Worm (Caenorhabditis elegans) whole organism, young adult: ENCODE results near the gene F46H5.3.
A peak's percentile ranks its signal among the peaks of the same experiment; 100 is the strongest.

Experiments used
- B0019.2 ChIP-seq: fragments of 200-800 bp; sonication (Bioruptor generic); conservative IDR thresholded peaks from 2 replicates; pipeline ENCODE4 v1.3.6; 2022; ENCODE audit warnings: missing genetic modification reagents, missing genetic modification characterization, missing compliant biosample characterization
- B0035.1 ChIP-seq: sonication (generic microtip); optimal IDR thresholded peaks from 2 replicates; lab custom pipeline; 2016; ENCODE audit warnings: missing genetic modification characterization, mild to moderate bottlenecking, missing compliant biosample characterization, missing genotype, missing genetic modification reagents
- B0336.3 ChIP-seq: fragments of 200-800 bp; sonication (Bioruptor generic); IDR thresholded peaks from 2 replicates; pipeline ENCODE4 v1.3.6; 2022; ENCODE audit warnings: missing genetic modification characterization, missing compliant biosample characterization
- F23B12.7 ChIP-seq: sonication (generic microtip); optimal IDR thresholded peaks from 2 replicates; lab custom pipeline; 2017; ENCODE audit warnings: missing genetic modification characterization, mild to moderate bottlenecking, missing compliant biosample characterization, antibody characterized with exemption, moderate library complexity; ENCODE audit not compliant: insufficient read depth
- F33H1.4 ChIP-seq: fragments of 200-800 bp; sonication (Bioruptor generic); IDR thresholded peaks from 2 replicates; pipeline ENCODE4 v1.3.6; 2022; ENCODE audit warnings: missing genetic modification reagents, missing genetic modification characterization, missing compliant biosample characterization
- F37B4.10 ChIP-seq: fragments of 200-800 bp; sonication (Bioruptor generic); IDR thresholded peaks from 2 replicates; pipeline ENCODE4 v1.3.6; 2022; ENCODE audit warnings: missing genetic modification characterization, missing compliant biosample characterization
- F52B5.7 ChIP-seq: sonication (generic microtip); optimal IDR thresholded peaks from 2 replicates; lab custom pipeline; 2016; ENCODE audit warnings: mild to moderate bottlenecking, missing genetic modification characterization, missing compliant biosample characterization
- K12H6.12 ChIP-seq: fragments of 200-800 bp; sonication (Bioruptor generic); optimal IDR thresholded peaks from 2 replicates; lab custom pipeline; 2018; ENCODE audit warnings: mild to moderate bottlenecking, missing genetic modification characterization, missing compliant biosample characterization
- Y53G8AR.9 ChIP-seq: fragments of 200-800 bp; sonication (Bioruptor generic); conservative IDR thresholded peaks from 2 replicates; pipeline ENCODE4 v1.3.6; 2022; ENCODE audit warnings: missing genetic modification reagents, missing genetic modification characterization, missing compliant biosample characterization
- Y67H2A.10 ChIP-seq: fragments of 200-800 bp; sonication (Bioruptor generic); conservative IDR thresholded peaks from 2 replicates; pipeline ENCODE4 v1.3.6; 2022; ENCODE audit warnings: missing genetic modification reagents, missing genetic modification characterization, missing compliant biosample characterization
- Y95B8A.8 ChIP-seq: fragments of 200-800 bp; sonication (Bioruptor generic); IDR thresholded peaks from 2 replicates; pipeline ENCODE4 v1.3.6; 2022; ENCODE audit warnings: missing genetic modification reagents, missing genetic modification characterization, missing compliant biosample characterization
- attf-3 ChIP-seq: fragments of 200-800 bp; sonication (Bioruptor generic); conservative IDR thresholded peaks from 2 replicates; pipeline ENCODE4 v1.3.6; 2022; ENCODE audit warnings: missing genetic modification reagents, missing genetic modification characterization, missing compliant biosample characterization
- cebp-1 ChIP-seq, 2 experiments: fragments of 200-800 bp in 1 of 2; sonication (Bioruptor generic) in 1 of 2; sonication (generic microtip) in 1 of 2; IDR thresholded peaks in 1 of 2; optimal IDR thresholded peaks in 1 of 2; 2 replicates each; pipeline versions ENCODE4 v1.3.6 to Lab custom; 2017 to 2022; ENCODE audit warnings: missing compliant biosample characterization in 2 of 2, missing genetic modification characterization in 2 of 2, mild to moderate bottlenecking in 1 of 2, missing genetic modification reagents in 1 of 2, moderate library complexity in 1 of 2
- cebp-2 ChIP-seq: fragments of 200-800 bp; sonication (Bioruptor generic); IDR thresholded peaks from 2 replicates; pipeline ENCODE4 v1.3.6; 2022; ENCODE audit warnings: missing genetic modification characterization, missing compliant biosample characterization
- ceh-27 ChIP-seq: fragments of 200-800 bp; sonication (Bioruptor generic); optimal IDR thresholded peaks from 2 replicates; lab custom pipeline; 2018; ENCODE audit warnings: mild to moderate bottlenecking, missing genetic modification characterization, moderate library complexity, missing compliant biosample characterization
- ceh-40 ChIP-seq: fragments of 200-800 bp; sonication (Bioruptor generic); IDR thresholded peaks from 2 replicates; pipeline ENCODE4 v1.3.6; 2022; ENCODE audit warnings: missing genetic modification characterization, missing compliant biosample characterization
- ceh-79 ChIP-seq: sonication (generic microtip); optimal IDR thresholded peaks from 2 replicates; lab custom pipeline; 2017; ENCODE audit warnings: mild to moderate bottlenecking, missing genetic modification characterization, missing compliant biosample characterization
- ceh-91 ChIP-seq: fragments of 200-800 bp; sonication (Bioruptor generic); IDR thresholded peaks from 2 replicates; pipeline ENCODE4 v1.3.6; 2022; ENCODE audit warnings: missing genetic modification reagents, missing genetic modification characterization, missing compliant biosample characterization
- chd-7 ChIP-seq: sonication (generic microtip); optimal IDR thresholded peaks from 2 replicates; lab custom pipeline; 2016; ENCODE audit warnings: mild to moderate bottlenecking, missing genetic modification characterization, moderate library complexity, missing compliant biosample characterization
- die-1 ChIP-seq: sonication (generic microtip); optimal IDR thresholded peaks from 2 replicates; lab custom pipeline; 2016; ENCODE audit warnings: missing genotype, mild to moderate bottlenecking, missing genetic modification characterization, missing compliant biosample characterization
- dox-1 ChIP-seq: fragments of 200-800 bp; sonication (Bioruptor generic); IDR thresholded peaks from 2 replicates; pipeline ENCODE4 v1.3.6; 2022; ENCODE audit warnings: missing genetic modification reagents, missing genetic modification characterization, missing compliant biosample characterization
- efl-1 ChIP-seq: fragments of 150-350 bp; optimal IDR thresholded peaks from 2 replicates; lab custom pipeline; 2014; ENCODE audit warnings: missing biosample characterization, missing genetic modification reagents, missing genetic modification characterization
- egl-44 ChIP-seq: fragments of 200-800 bp; sonication (Bioruptor generic); IDR thresholded peaks from 2 replicates; pipeline ENCODE4 v1.3.6; 2022; ENCODE audit warnings: missing genetic modification reagents, missing genetic modification characterization, missing compliant biosample characterization
- egrh-3 ChIP-seq: fragments of 200-800 bp; sonication (Bioruptor generic); IDR thresholded peaks from 2 replicates; pipeline ENCODE4 v1.3.6; 2022; ENCODE audit warnings: missing genetic modification reagents, missing genetic modification characterization, missing compliant biosample characterization
- fkh-3 ChIP-seq: sonication (generic microtip); optimal IDR thresholded peaks from 2 replicates; lab custom pipeline; 2016; ENCODE audit warnings: mild to moderate bottlenecking, missing genetic modification characterization, missing compliant biosample characterization
- hmg-1.2 ChIP-seq: fragments of 200-800 bp; sonication (Bioruptor generic); IDR thresholded peaks from 2 replicates; pipeline ENCODE4 v1.3.6; 2022; ENCODE audit warnings: missing genetic modification reagents, missing genetic modification characterization, missing compliant biosample characterization
- lag-1 ChIP-seq: fragments of 200-800 bp; sonication (Bioruptor generic); IDR thresholded peaks from 2 replicates; pipeline ENCODE4 v1.3.6; 2022; ENCODE audit warnings: missing genetic modification reagents, missing genetic modification characterization, missing compliant biosample characterization
- lin-26 ChIP-seq: fragments of 200-800 bp; sonication (Bioruptor generic); IDR thresholded peaks from 2 replicates; pipeline ENCODE4 v1.3.6; 2022; ENCODE audit warnings: missing genetic modification reagents, missing genetic modification characterization, missing compliant biosample characterization
- lin-54 ChIP-seq: fragments of 200-800 bp; sonication (Bioruptor generic); optimal IDR thresholded peaks from 2 replicates; lab custom pipeline; 2018; ENCODE audit warnings: mild to moderate bottlenecking, missing genetic modification characterization, missing compliant biosample characterization
- madf-8 ChIP-seq: fragments of 200-800 bp; sonication (Bioruptor generic); conservative IDR thresholded peaks from 2 replicates; pipeline ENCODE4 v1.3.6; 2022; ENCODE audit warnings: missing genetic modification reagents, missing genetic modification characterization, missing compliant biosample characterization
- mes-4 ChIP-seq: sonication (generic microtip); optimal IDR thresholded peaks from 2 replicates; lab custom pipeline; 2016; ENCODE audit warnings: missing genotype, missing genetic modification characterization, missing compliant biosample characterization
- nhr-90 ChIP-seq: sonication (generic microtip); optimal IDR thresholded peaks from 2 replicates; lab custom pipeline; 2016; ENCODE audit warnings: missing genotype, mild to moderate bottlenecking, missing genetic modification characterization, missing compliant biosample characterization
- repo-1 ChIP-seq: sonication (generic microtip); optimal IDR thresholded peaks from 2 replicates; lab custom pipeline; 2017; ENCODE audit warnings: mild to moderate bottlenecking, missing genetic modification characterization, missing compliant biosample characterization
- snpc-4 ChIP-seq, 5 experiments: fragments of 150-350 bp in 1 of 5; sonication (generic microtip) in 4 of 5; optimal IDR thresholded peaks; 2 replicates each; lab custom pipeline; 2014 to 2018; ENCODE audit warnings: missing genetic modification characterization in 5 of 5, missing biosample characterization in 3 of 5, antibody characterized with exemption in 2 of 5, mild to moderate bottlenecking in 2 of 5, missing compliant biosample characterization in 2 of 5, missing genotype in 2 of 5, moderate library complexity in 2 of 5, missing genetic modification reagents in 1 of 5
- xnd-1 ChIP-seq: sonication (generic microtip); optimal IDR thresholded peaks from 2 replicates; lab custom pipeline; 2016; ENCODE audit warnings: missing genotype, missing genetic modification reagents, missing genetic modification characterization, missing compliant biosample characterization
- zfh-2 ChIP-seq: fragments of 200-800 bp; sonication (Bioruptor generic); conservative IDR thresholded peaks from 2 replicates; pipeline ENCODE4 v1.3.6; 2022; ENCODE audit warnings: missing genetic modification reagents, missing genetic modification characterization, missing compliant biosample characterization
- ztf-22 ChIP-seq: fragments of 200-800 bp; sonication (Bioruptor generic); optimal IDR thresholded peaks from 2 replicates; lab custom pipeline; 2018; ENCODE audit warnings: mild to moderate bottlenecking, missing genetic modification characterization, moderate library complexity, missing compliant biosample characterization
- ztf-25 ChIP-seq: fragments of 200-800 bp; sonication (Bioruptor generic); IDR thresholded peaks from 2 replicates; pipeline ENCODE4 v1.3.6; 2022; ENCODE audit warnings: missing genetic modification reagents, missing genetic modification characterization, missing compliant biosample characterization
- ztf-26 ChIP-seq: sonication (generic microtip); optimal IDR thresholded peaks from 2 replicates; lab custom pipeline; 2017; ENCODE audit warnings: missing genetic modification characterization, missing compliant biosample characterization
- ztf-6 ChIP-seq: fragments of 200-800 bp; sonication (Bioruptor generic); IDR thresholded peaks from 2 replicates; pipeline ENCODE4 v1.3.6; 2022; ENCODE audit warnings: missing genetic modification reagents, missing genetic modification characterization, missing compliant biosample characterization

Gene F46H5.3

DNA sequence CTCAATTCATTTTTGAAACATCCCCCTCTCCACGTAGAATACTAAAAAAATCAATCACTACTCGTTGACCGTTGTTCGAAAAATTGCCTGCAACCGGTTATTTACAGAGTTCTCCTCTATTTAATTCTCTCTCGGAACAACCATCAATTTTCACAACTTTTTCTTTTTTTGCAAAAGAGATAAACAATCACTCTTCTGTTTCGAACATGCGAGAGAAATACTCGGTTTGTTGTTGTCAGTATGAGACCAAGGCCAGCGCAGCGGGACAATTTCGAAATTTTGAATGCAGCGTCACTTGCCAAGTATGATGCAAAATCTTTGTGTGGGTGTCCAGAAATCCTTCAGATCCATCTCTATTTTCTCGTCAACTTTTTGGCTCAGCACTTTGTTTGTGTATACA lies 8.1 kb downstream of the F46H5.3 start (continued):
- TF ChIP-seq nhr-90 (tag; lab: Kevin White, UChicago): peak; percentile 9
- TF ChIP-seq dox-1: no peak
- no peak for TF ChIP-seq ceh-40 (GFP tag; lab: Robert Waterston, UW)
- TF ChIP-seq xnd-1 (tag; lab: Kevin White, UChicago): no peak
- TF ChIP-seq ceh-79 (tag; lab: Kevin White, UChicago): no peak
- TF ChIP-seq Y53G8AR.9: 0 out of 2 replicates have a peak, but pooled peaks have one; percentile 15
- TF ChIP-seq ztf-6: no peak

ce11 chrX:7229357-7229756 lies 9.1 kb downstream of the F46H5.3 start:
- TF ChIP-seq cebp-2 (GFP tag; lab: Robert Waterston, UW) (no peak), egl-44 (GFP tag; lab: Robert Waterston, UW) (no peak), lag-1 (GFP tag; lab: Robert Waterston, UW) (no peak), repo-1 (tag; lab: Kevin White, UChicago) (no peak), B0035.1 (tag; lab: Kevin White, UChicago) (no peak), efl-1 (GFP tag; lab: Kevin White, UChicago) (no peak), Y95B8A.8 (GFP tag; lab: Robert Waterston, UW) (no peak), ztf-22 (GFP tag; lab: Kevin White, UChicago) (no peak), ztf-25 (GFP tag; lab: Robert Waterston, UW) (no peak), snpc-4 (GFP tag; optimal IDR thresholded peaks at IDR 0.05; lab: Kevin White, UChicago) (no peak), snpc-4 (tag; optimal IDR thresholded peaks at IDR 0.05; lab: Kevin White, UChicago) (no peak), lin-54 (GFP tag; lab: Kevin White, UChicago) (no peak), Y67H2A.10 (no peak), ztf-6 (no peak), ztf-26 (tag; lab: Kevin White, UChicago) (no peak), lin-26 (GFP tag; lab: Robert Waterston, UW) (no peak)
- TF ChIP-seq, all 124 proteins: peak for 0

DNA sequence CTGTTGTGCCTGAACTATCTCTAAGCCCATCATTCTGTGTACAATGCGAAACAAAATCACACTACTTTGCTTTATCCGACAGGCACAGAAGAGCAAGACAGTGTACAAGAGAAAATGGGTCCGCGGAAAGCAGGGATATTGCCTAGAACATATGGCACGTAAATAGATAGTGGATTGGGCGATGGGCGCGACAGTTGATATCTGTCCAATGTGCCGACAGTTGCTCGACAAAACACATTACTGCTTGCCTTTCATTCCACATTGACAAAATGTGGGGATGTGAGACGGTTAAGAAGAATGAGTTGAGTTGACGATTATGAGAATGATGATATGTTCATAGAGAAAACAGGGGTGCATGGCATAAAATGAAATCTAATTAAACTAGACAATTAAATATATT lies 13.4 kb downstream of the F46H5.3 start:
- TF ChIP-seq hmg-1.2 (GFP tag; lab: Robert Waterston, UW): no peak
- 0 out of 2 replicates have a peak, but pooled peaks have one; percentile 22 for TF ChIP-seq F37B4.10 (GFP tag; lab: Robert Waterston, UW)

- TF ChIP-seq attf-3 (GFP tag; lab: Robert Waterston, UW) (0 out of 2 replicates have a peak, but pooled peaks have one; percentile 11), fkh-3 (no peak), F33H1.4 (GFP tag; lab: Robert Waterston, UW) (0 out of 2 replicates have a peak, but pooled peaks have one; percentile 9), zfh-2 (GFP tag; lab: Robert Waterston, UW) (0 out of 2 replicates have a peak, but pooled peaks have one; percentile 33)
Measured at ce11 chrX:7224510-7224909, 14.0 kb downstream of the F46H5.3 start.

- TF ChIP-seq K12H6.12 (tag; lab: Kevin White, UChicago) (peak; percentile 11), ztf-25 (GFP tag; lab: Robert Waterston, UW) (no peak), zfh-2 (GFP tag; lab: Robert Waterston, UW) (peak; percentile 63), egrh-3 (no peak), F23B12.7 (tag; lab: Kevin White, UChicago) (no peak), madf-8 (GFP tag; lab: Robert Waterston, UW) (no peak), dox-1 (no peak), chd-7 (tag; lab: Kevin White, UChicago) (no peak), B0336.3 (GFP tag; lab: Robert Waterston, UW) (no peak), B0019.2 (no peak), nhr-90 (tag; lab: Kevin White, UChicago) (no peak), lin-54 (GFP tag; lab: Kevin White, UChicago) (no peak), mes-4 (tag; lab: Kevin White, UChicago) (no peak), F52B5.7 (tag; lab: Kevin White, UChicago) (no peak), cebp-1 (GFP tag; IDR thresholded peaks at IDR 0.05; lab: Robert Waterston, UW) (no peak), cebp-1 (tag; optimal IDR thresholded peaks at IDR 0.05; lab: Kevin White, UChicago) (peak; percentile 14), attf-3 (GFP tag; lab: Robert Waterston, UW) (no peak), ceh-91 (no peak), ceh-27 (GFP tag; lab: Kevin White, UChicago) (peak; percentile 6), die-1 (tag; lab: Kevin White, UChicago) (no peak)
Measured at ce11 chrX:7222383-7222782, 16.1 kb downstream of the F46H5.3 start.
